Fruit fly (Drosophila melanogaster) whole organism, embryonic: ENCODE measurements around the gene dmrt93B.
A peak's percentile ranks its signal among the peaks of the same experiment; 100 is the strongest.

Experiments
- Aef1 ChIP-seq: fragments of 200-800 bp; sonication (Bioruptor generic); IDR thresholded peaks from 3 replicates; pipeline ENCODE4 v1.3.6; 2022; ENCODE audit warnings: missing biosample characterization, missing genetic modification characterization
- Antp ChIP-seq: fragments of 200-800 bp; sonication (Bioruptor generic); optimal IDR thresholded peaks from 3 replicates; lab custom pipeline; 2016; ENCODE audit warnings: missing biosample characterization, missing genetic modification characterization
- Awh ChIP-seq: fragments of 200-800 bp; sonication (Bioruptor generic); IDR thresholded peaks from 2 replicates; pipeline ENCODE4, ENCODE4 v1.3.6; 2022; ENCODE audit warnings: missing biosample characterization, missing genetic modification characterization
- CG10959 ChIP-seq: fragments of 200-800 bp; sonication (Bioruptor generic); IDR thresholded peaks from 2 replicates; pipeline ENCODE4 v1.3.6; 2022; ENCODE audit warnings: missing biosample characterization, missing genetic modification characterization
- CG11504 ChIP-seq: fragments of 200-800 bp; sonication (Bioruptor generic); optimal IDR thresholded peaks from 3 replicates; lab custom pipeline; 2019; ENCODE audit warnings: missing biosample characterization, mild to moderate bottlenecking, missing genetic modification characterization, moderate library complexity
- CG11695 ChIP-seq: fragments of 200-800 bp; sonication (Bioruptor generic); IDR thresholded peaks from 3 replicates; pipeline ENCODE4 v1.3.6; 2022; ENCODE audit warnings: missing biosample characterization, missing genetic modification characterization
- CG13894 ChIP-seq: fragments of 200-800 bp; sonication (Bioruptor generic); optimal IDR thresholded peaks from 3 replicates; lab custom pipeline; 2018; ENCODE audit warnings: missing biosample characterization, mild to moderate bottlenecking, missing genetic modification characterization, moderate library complexity
- CG17385 ChIP-seq: fragments of 200-800 bp; sonication (Bioruptor generic); optimal IDR thresholded peaks from 3 replicates; lab custom pipeline; 2018; ENCODE audit warnings: missing biosample characterization, mild to moderate bottlenecking, missing genetic modification characterization
- CG17568 ChIP-seq: fragments of 200-800 bp; sonication (Bioruptor generic); optimal IDR thresholded peaks from 2 replicates; lab custom pipeline; 2018; ENCODE audit warnings: missing biosample characterization, mild to moderate bottlenecking, missing genetic modification characterization, moderate library complexity
- CG17912 ChIP-seq: fragments of 200-800 bp; sonication (Bioruptor generic); optimal IDR thresholded peaks from 2 replicates; lab custom pipeline; 2018; ENCODE audit warnings: missing biosample characterization, mild to moderate bottlenecking, missing genetic modification characterization
- CG2116 ChIP-seq: fragments of 200-800 bp; sonication (Bioruptor generic); optimal IDR thresholded peaks from 3 replicates; lab custom pipeline; 2018; ENCODE audit warnings: missing biosample characterization, mild to moderate bottlenecking, missing genetic modification characterization
- CG2120 ChIP-seq: fragments of 200-800 bp; sonication (Bioruptor generic); optimal IDR thresholded peaks from 3 replicates; lab custom pipeline; 2016; ENCODE audit warnings: missing biosample characterization, missing genetic modification characterization
- CG32772 ChIP-seq: fragments of 200-800 bp; sonication (Bioruptor generic); IDR thresholded peaks from 2 replicates; pipeline ENCODE4 v1.3.6; 2022; ENCODE audit warnings: missing biosample characterization, missing genetic modification characterization
- CG34376 ChIP-seq: fragments of 200-800 bp; sonication (Bioruptor generic); optimal IDR thresholded peaks from 2 replicates; lab custom pipeline; 2018; ENCODE audit warnings: missing biosample characterization, mild to moderate bottlenecking, missing genetic modification characterization
- CG3726 ChIP-seq: fragments of 200-800 bp; sonication (Bioruptor generic); IDR thresholded peaks from 3 replicates; pipeline ENCODE4, ENCODE4 v1.3.6; 2022; ENCODE audit warnings: missing biosample characterization, missing genetic modification characterization
- CG4282 ChIP-seq: fragments of 200-800 bp; sonication (Bioruptor generic); optimal IDR thresholded peaks from 2 replicates; lab custom pipeline; 2016; ENCODE audit warnings: missing biosample characterization, missing genetic modification characterization
- CG6689 ChIP-seq: fragments of 200-800 bp; sonication (Bioruptor generic); IDR thresholded peaks from 2 replicates; pipeline ENCODE4 v1.3.6; 2022; ENCODE audit warnings: missing biosample characterization, missing genetic modification characterization
- D19B ChIP-seq: fragments of 200-800 bp; sonication (Bioruptor generic); optimal IDR thresholded peaks from 2 replicates; lab custom pipeline; 2017; ENCODE audit warnings: missing biosample characterization, mild to moderate bottlenecking, missing genetic modification characterization
- Deaf1 ChIP-seq: fragments of 200-800 bp; optimal IDR thresholded peaks from 3 replicates; lab custom pipeline; 2019; ENCODE audit warnings: missing biosample characterization, mild to moderate bottlenecking, missing genetic modification characterization, moderate library complexity
- Dek ChIP-seq: fragments of 200-800 bp; sonication (Bioruptor generic); optimal IDR thresholded peaks from 3 replicates; lab custom pipeline; 2019; ENCODE audit warnings: missing biosample characterization, mild to moderate bottlenecking, missing genetic modification characterization, moderate library complexity
- Dip2 ChIP-seq: fragments of 200-800 bp; sonication (Bioruptor generic); IDR thresholded peaks from 2 replicates; pipeline ENCODE4 v1.3.6; 2022; ENCODE audit warnings: missing biosample characterization, missing genetic modification characterization
- Fer1 ChIP-seq: fragments of 200-800 bp; sonication (Bioruptor generic); optimal IDR thresholded peaks from 2 replicates; lab custom pipeline; 2017; ENCODE audit warnings: missing biosample characterization, mild to moderate bottlenecking, missing genetic modification characterization
- GATAe ChIP-seq: fragments of 200-800 bp; sonication (Bioruptor generic); conservative IDR thresholded peaks from 2 replicates; pipeline ENCODE4 v1.3.6; 2022; ENCODE audit warnings: missing biosample characterization, missing genetic modification characterization
- H15 ChIP-seq: fragments of 200-800 bp; sonication (Bioruptor generic); IDR thresholded peaks from 3 replicates; pipeline ENCODE4 v1.3.6; 2022; ENCODE audit warnings: missing biosample characterization, missing genetic modification characterization
- HLH3B ChIP-seq: fragments of 200-800 bp; sonication (Bioruptor generic); IDR thresholded peaks from 2 replicates; pipeline ENCODE4 v1.3.6; 2022; ENCODE audit warnings: missing biosample characterization, missing genetic modification characterization
- HLH54F ChIP-seq: fragments of 200-800 bp; sonication (Bioruptor generic); optimal IDR thresholded peaks from 3 replicates; lab custom pipeline; 2016; ENCODE audit warnings: missing biosample characterization, missing genetic modification characterization
- Hmr ChIP-seq: fragments of 200-800 bp; sonication (Bioruptor generic); optimal IDR thresholded peaks from 3 replicates; lab custom pipeline; 2017; ENCODE audit warnings: mild to moderate bottlenecking, missing biosample characterization, missing genetic modification reagents, missing genetic modification characterization
- Opbp ChIP-seq: fragments of 200-800 bp; sonication (Bioruptor generic); IDR thresholded peaks from 3 replicates; pipeline ENCODE4 v1.3.6; 2022; ENCODE audit warnings: missing biosample characterization, missing genetic modification characterization; ENCODE audit not compliant: partially characterized antibody
- Pdp1 ChIP-seq, 2 experiments: fragments of 200-800 bp; sonication (Bioruptor generic); optimal IDR thresholded peaks; 3 replicates each; lab custom pipeline; 2016; ENCODE audit warnings: missing biosample characterization in 2 of 2, missing genetic modification characterization in 2 of 2, mild to moderate bottlenecking in 1 of 2, moderate library complexity in 1 of 2
- Six4 ChIP-seq: fragments of 200-800 bp; sonication (Bioruptor generic); optimal IDR thresholded peaks from 2 replicates; lab custom pipeline; 2016; ENCODE audit warnings: missing biosample characterization, missing genetic modification characterization
- Xrp1 ChIP-seq: fragments of 200-800 bp; sonication (Bioruptor generic); IDR thresholded peaks from 2 replicates; pipeline ENCODE4 v1.3.6; 2022; ENCODE audit warnings: missing biosample characterization, missing genetic modification characterization
- YL-1 ChIP-seq: fragments of 200-800 bp; sonication (Bioruptor generic); optimal IDR thresholded peaks from 3 replicates; lab custom pipeline; 2017; ENCODE audit warnings: missing biosample characterization, mild to moderate bottlenecking, missing genetic modification characterization
- al ChIP-seq: fragments of 200-800 bp; sonication (Bioruptor generic); IDR thresholded peaks from 2 replicates; pipeline ENCODE4 v1.3.6; 2022; ENCODE audit warnings: missing biosample characterization, missing genetic modification characterization
- ap ChIP-seq: fragments of 200-800 bp; sonication (Bioruptor generic); IDR thresholded peaks from 2 replicates; pipeline ENCODE4 v1.3.6; 2022; ENCODE audit warnings: missing biosample characterization, missing genetic modification characterization
- ara ChIP-seq: fragments of 200-800 bp; sonication (Bioruptor generic); IDR thresholded peaks from 2 replicates; pipeline ENCODE4 v1.3.6; 2022; ENCODE audit warnings: missing biosample characterization, missing genetic modification characterization
- bcd ChIP-seq: fragments of 200-800 bp; sonication (Bioruptor generic); optimal IDR thresholded peaks from 2 replicates; lab custom pipeline; 2017; ENCODE audit warnings: missing biosample characterization, mild to moderate bottlenecking, missing genetic modification characterization
- bowl ChIP-seq: fragments of 200-800 bp; sonication (Bioruptor generic); IDR thresholded peaks from 2 replicates; pipeline ENCODE4 v1.3.6; 2022; ENCODE audit warnings: missing biosample characterization, missing genetic modification characterization
- btn ChIP-seq: fragments of 200-800 bp; sonication (Bioruptor generic); optimal IDR thresholded peaks from 2 replicates; lab custom pipeline; 2016; ENCODE audit warnings: missing biosample characterization, missing genetic modification characterization
- dm ChIP-seq: fragments of 200-800 bp; sonication (Bioruptor generic); optimal IDR thresholded peaks from 3 replicates; lab custom pipeline; 2016; ENCODE audit warnings: missing biosample characterization, missing genetic modification characterization
- hth ChIP-seq: fragments of >200 bp; optimal IDR thresholded peaks from 2 replicates; lab custom pipeline; 2017; ENCODE audit warnings: inconsistent platforms
- lbe ChIP-seq: fragments of 200-800 bp; sonication (Bioruptor generic); optimal IDR thresholded peaks from 2 replicates; lab custom pipeline; 2016; ENCODE audit warnings: missing biosample characterization, mild to moderate bottlenecking, missing genetic modification characterization
- lilli ChIP-seq: fragments of 200-800 bp; sonication (Bioruptor generic); optimal IDR thresholded peaks from 3 replicates; lab custom pipeline; 2016; ENCODE audit warnings: missing biosample characterization, missing genetic modification characterization
- lmd ChIP-seq: fragments of 200-800 bp; sonication (Bioruptor generic); IDR thresholded peaks from 2 replicates; pipeline ENCODE4 v1.3.6; 2022; ENCODE audit warnings: missing biosample characterization, missing genetic modification characterization
- org-1 ChIP-seq: fragments of 200-800 bp; sonication (Bioruptor generic); optimal IDR thresholded peaks from 2 replicates; lab custom pipeline; 2017; ENCODE audit warnings: missing biosample characterization, missing genetic modification characterization
- sisA ChIP-seq: fragments of 200-800 bp; sonication (Bioruptor generic); IDR thresholded peaks from 2 replicates; pipeline ENCODE4 v1.3.6; 2022; ENCODE audit warnings: missing biosample characterization, missing genetic modification characterization
- stwl ChIP-seq: fragments of 200-800 bp; sonication (Bioruptor generic); optimal IDR thresholded peaks from 3 replicates; lab custom pipeline; 2018; ENCODE audit warnings: missing biosample characterization, mild to moderate bottlenecking, missing genetic modification characterization, moderate library complexity
- trem ChIP-seq: fragments of 200-800 bp; optimal IDR thresholded peaks from 3 replicates; lab custom pipeline; 2019; ENCODE audit warnings: missing biosample characterization, mild to moderate bottlenecking, missing genetic modification characterization, moderate library complexity
- tup ChIP-seq: fragments of 200-800 bp; sonication (Bioruptor generic); optimal IDR thresholded peaks from 2 replicates; lab custom pipeline; 2016; ENCODE audit warnings: missing biosample characterization, mild to moderate bottlenecking, missing genetic modification characterization, moderate library complexity
- unpg ChIP-seq: fragments of 200-800 bp; sonication (Bioruptor generic); optimal IDR thresholded peaks from 3 replicates; lab custom pipeline; 2018; ENCODE audit warnings: missing biosample characterization, mild to moderate bottlenecking, missing genetic modification characterization, moderate library complexity
- wdn ChIP-seq: fragments of 200-800 bp; sonication (Bioruptor generic); IDR thresholded peaks from 2 replicates; pipeline ENCODE4 v1.3.6; 2022; ENCODE audit warnings: missing biosample characterization, missing genetic modification characterization
- zfh2 ChIP-seq: fragments of 200-800 bp; sonication (Bioruptor generic); optimal IDR thresholded peaks from 2 replicates; lab custom pipeline; 2016; ENCODE audit warnings: missing biosample characterization, missing genetic modification characterization

dmrt93B gene

dm6 chr3R:21112742-21113465 lies 39.1 kb downstream of the dmrt93B start (continued):
- TF ChIP-seq lilli (GFP tag; lab: Kevin White, UChicago) (peak; percentile 91), Antp (GFP tag; lab: Kevin White, UChicago) (peak; percentile 88), ap (GFP tag; lab: Robert Waterston, UW) (peak; percentile 78), Aef1 (GFP tag; lab: Robert Waterston, UW) (peak; percentile 79), stwl (tag; lab: Kevin White, UChicago) (peak; percentile 15), bowl (GFP tag; lab: Robert Waterston, UW) (peak; percentile 70), Dip2 (GFP tag; lab: Robert Waterston, UW) (no peak), Hmr (GFP tag; lab: Kevin White, UChicago) (peak; percentile 90), unpg (peak; percentile 92), CG17568 (peak; percentile 90), Awh (GFP tag; lab: Robert Waterston, UW) (peak; percentile 89), lmd (GFP tag; lab: Robert Waterston, UW) (peak; percentile 85), al (GFP tag; lab: Robert Waterston, UW) (peak; percentile 73), CG17385 (GFP tag; lab: Kevin White, UChicago) (peak; percentile 83), D19B (GFP tag; lab: Kevin White, UChicago) (peak; percentile 55), tup (GFP tag; lab: Kevin White, UChicago) (peak; percentile 84), hth (no peak), HLH3B (GFP tag; lab: Robert Waterston, UW) (peak; percentile 87), CG3726 (GFP tag; lab: Robert Waterston, UW) (peak; percentile 74; the same call in 1 of the 3 replicates), dm (GFP tag; lab: Kevin White, UChicago) (peak; percentile 81), HLH54F (GFP tag; lab: Kevin White, UChicago) (peak; percentile 88), CG13894 (peak; percentile 21), CG2116 (GFP tag; lab: Kevin White, UChicago) (peak; percentile 52), Opbp (GFP tag; lab: Robert Waterston, UW) (no peak), GATAe (GFP tag; lab: Robert Waterston, UW) (peak; percentile 75), CG34376 (GFP tag; lab: Kevin White, UChicago) (no peak), CG4282 (GFP tag; lab: Kevin White, UChicago) (peak; percentile 83), bcd (GFP tag; lab: Kevin White, UChicago) (peak; percentile 78), org-1 (GFP tag; lab: Kevin White, UChicago) (peak; percentile 89), YL-1 (GFP tag; lab: Kevin White, UChicago) (peak; percentile 45), Six4 (peak; percentile 63), Xrp1 (GFP tag; lab: Robert Waterston, UW) (peak; percentile 91), CG17912 (GFP tag; lab: Kevin White, UChicago) (peak; percentile 23), CG32772 (GFP tag; lab: Robert Waterston, UW) (peak; percentile 82), CG11695 (GFP tag; lab: Robert Waterston, UW) (peak; percentile 91), zfh2 (peak; percentile 85), H15 (GFP tag; lab: Robert Waterston, UW) (peak; percentile 84), CG11504 (tag; lab: Kevin White, UChicago) (peak; percentile 92), Dek (tag; lab: Kevin White, UChicago) (peak; percentile 86), CG2120 (GFP tag; lab: Kevin White, UChicago) (peak; percentile 93), Deaf1 (tag; lab: Kevin White, UChicago) (no peak), Fer1 (GFP tag; lab: Kevin White, UChicago) (peak; percentile 91), sisA (GFP tag; lab: Robert Waterston, UW) (peak; percentile 80), ara (GFP tag; lab: Robert Waterston, UW) (peak; percentile 85), Pdp1 (GFP tag; optimal IDR thresholded peaks at IDR 0.05; lab: Kevin White, UChicago) (peak; percentile 87), wdn (peak; percentile 84), trem (tag; lab: Kevin White, UChicago) (peak; percentile 86), CG10959 (GFP tag; lab: Robert Waterston, UW) (peak; percentile 76), CG6689 (GFP tag; lab: Robert Waterston, UW) (peak; percentile 87), lbe (GFP tag; lab: Kevin White, UChicago) (peak; percentile 52), btn (peak; percentile 87)
